Fruit fly (Drosophila melanogaster) Kc167 (cell line): ENCODE results near the gene cd.

Experiments used
- psq ChIP-seq: fragments of >200 bp; optimal IDR thresholded peaks from 2 replicates; lab custom pipeline; 2017; ENCODE audit warnings: missing external identifiers

The cd gene

dm6 chr3R:22745432-22745831, 50.7 kb downstream of the cd start, which contains the start of the genes vret and HP1c:
Gene vret, minus strand, starts transcription at chr3R:22745581.
Gene HP1c, plus strand, starts transcription at chr3R:22745620.
- TF ChIP-seq psq (lab: Kevin White, UChicago) = no peak
